Worm (Caenorhabditis elegans): ENCODE measurements around the gene C52B9.10.

The C52B9.10 gene

ce11 chrX:4307559-4308005, 33.9 kb downstream of the C52B9.10 start (continued):
- TF ChIP-seq nfya-1 (tag; optimal IDR thresholded peaks at IDR 0.05) = peak; percentile 13
- no peak for TF ChIP-seq elt-2 (tag; optimal IDR thresholded peaks at IDR 0.05)
- no peak for TF ChIP-seq ztf-16 (tag; optimal IDR thresholded peaks at IDR 0.05)
- no peak for TF ChIP-seq Y22D7AL.16 (tag; optimal IDR thresholded peaks at IDR 0.05)

ce11 chrX:4311668-4312067, 38.0 kb downstream of the C52B9.10 start, which contains the start of gene C52B9.8:
C52B9.8 (minus strand) TSS chrX:4311768.
- no peak for TF ChIP-seq ceh-9 (tag; optimal IDR thresholded peaks at IDR 0.05)
- TF ChIP-seq che-1 (tag; optimal IDR thresholded peaks at IDR 0.05) = no peak
- TF ChIP-seq C38D4.7 (GFP tag; optimal IDR thresholded peaks at IDR 0.05) = no peak
- no peak for TF ChIP-seq K02D7.2 (tag; optimal IDR thresholded peaks at IDR 0.05)
- no peak for TF ChIP-seq Y22D7AL.16 (tag; optimal IDR thresholded peaks at IDR 0.05)
- no peak for TF ChIP-seq sox-2 (GFP tag; IDR thresholded peaks at IDR 0.05)
- TF ChIP-seq odd-2 (tag; optimal IDR thresholded peaks at IDR 0.05) = no peak
- no peak for TF ChIP-seq ets-4 (tag; optimal IDR thresholded peaks at IDR 0.05)
- no peak for TF ChIP-seq zip-5 (tag; optimal IDR thresholded peaks at IDR 0.05)
- TF ChIP-seq unc-42 (tag; optimal IDR thresholded peaks at IDR 0.05) = no peak
- TF ChIP-seq gmeb-2 (tag; optimal IDR thresholded peaks at IDR 0.05) = no peak
- no peak for TF ChIP-seq unc-86 (tag; optimal IDR thresholded peaks at IDR 0.05)
- TF ChIP-seq ceh-19 (GFP tag; optimal IDR thresholded peaks at IDR 0.05) = no peak
- no peak for TF ChIP-seq ceh-14 (tag; optimal IDR thresholded peaks at IDR 0.05)
- TF ChIP-seq ceh-45 (GFP tag; IDR thresholded peaks at IDR 0.05) = no peak
- TF ChIP-seq tbx-7 (tag; optimal IDR thresholded peaks at IDR 0.05) = no peak

- TF ChIP-seq nhr-11 (tag; optimal IDR thresholded peaks at IDR 0.05) (no peak), sox-2 (GFP tag; IDR thresholded peaks at IDR 0.05) (no peak), hlh-15 (tag; optimal IDR thresholded peaks at IDR 0.05) (no peak), eyg-1 (tag; optimal IDR thresholded peaks at IDR 0.05) (no peak), ceh-2 (tag; optimal IDR thresholded peaks at IDR 0.05) (no peak), ama-1 (optimal IDR thresholded peaks at IDR 0.05) (no peak), unc-42 (tag; optimal IDR thresholded peaks at IDR 0.05) (peak; percentile 95), sox-4 (tag; optimal IDR thresholded peaks at IDR 0.05) (no peak), ceh-48 (tag; optimal IDR thresholded peaks at IDR 0.05) (no peak), ceh-19 (GFP tag; optimal IDR thresholded peaks at IDR 0.05) (no peak), fkh-10 (GFP tag; optimal IDR thresholded peaks at IDR 0.05) (peak; percentile 24)
Measured at ce11 chrX:4314939-4315338, 41.2 kb downstream of the C52B9.10 start.

ce11 chrX:4317095-4317494, 43.4 kb downstream of the C52B9.10 start:
- TF ChIP-seq sox-2 (GFP tag; IDR thresholded peaks at IDR 0.05) = no peak
- no peak for TF ChIP-seq fkh-10 (GFP tag; optimal IDR thresholded peaks at IDR 0.05)
- TF ChIP-seq fax-1 (tag; optimal IDR thresholded peaks at IDR 0.05) = no peak
- TF ChIP-seq eyg-1 (tag; optimal IDR thresholded peaks at IDR 0.05) = no peak
- TF ChIP-seq sox-4 (tag; optimal IDR thresholded peaks at IDR 0.05) = no peak
- TF ChIP-seq unc-42 (tag; optimal IDR thresholded peaks at IDR 0.05) = peak; percentile 36

ce11 chrX:4320563-4320962, 46.8 kb downstream of the C52B9.10 start, which contains the start of gene dop-6:
dop-6 (plus strand) TSS chrX:4320863.
- TF ChIP-seq ceh-19 (GFP tag; optimal IDR thresholded peaks at IDR 0.05) (no peak), Y22D7AL.16 (tag; optimal IDR thresholded peaks at IDR 0.05) (no peak), hlh-15 (tag; optimal IDR thresholded peaks at IDR 0.05) (no peak), hlh-8 (tag; optimal IDR thresholded peaks at IDR 0.05) (no peak), che-1 (tag; optimal IDR thresholded peaks at IDR 0.05) (no peak), eyg-1 (tag; optimal IDR thresholded peaks at IDR 0.05) (no peak), nhr-11 (tag; optimal IDR thresholded peaks at IDR 0.05) (no peak), tbx-7 (tag; optimal IDR thresholded peaks at IDR 0.05) (no peak)

ce11 chrX:4322847-4323455, 49.2 kb downstream of the C52B9.10 start:
- TF ChIP-seq unc-42 (tag; optimal IDR thresholded peaks at IDR 0.05) (peak; percentile 58), ceh-34 (tag; optimal IDR thresholded peaks at IDR 0.05) (no peak)
